Worm (Caenorhabditis elegans): Measurements from ENCODE around the gene Y39B6A.41.

ce11 chrV:19001656-19002055 is 23.9 kb upstream of the Y39B6A.41 start, which contains the start of gene Y39B6A.33:
- TF ChIP-seq nfya-2 (GFP tag; IDR thresholded peaks at IDR 0.05) (no peak), ceh-58 (GFP tag; IDR thresholded peaks at IDR 0.05) (no peak), efl-1 (GFP tag; optimal IDR thresholded peaks at IDR 0.05) (no peak), him-1 (tag; optimal IDR thresholded peaks at IDR 0.05) (no peak), somi-1 (GFP tag; optimal IDR thresholded peaks at IDR 0.05) (no peak)

All from whole organism, young adult.